Worm (Caenorhabditis elegans) whole organism, mixed stage, embryonic: ENCODE results near the gene mec-10.

ENCODE experiments used
- blmp-1 ChIP-seq: fragments of 150-350 bp; optimal IDR thresholded peaks from 2 replicates; lab custom pipeline; 2014; ENCODE audit warnings: missing biosample characterization, missing genetic modification characterization
- ceh-43 ChIP-seq: fragments of 200-800 bp; sonication (Bioruptor generic); optimal IDR thresholded peaks from 2 replicates; lab custom pipeline; 2018; ENCODE audit warnings: mild to moderate bottlenecking, missing genetic modification characterization, moderate library complexity, missing compliant biosample characterization
- elt-1 ChIP-seq: sonication (generic microtip); optimal IDR thresholded peaks from 2 replicates; lab custom pipeline; 2017; ENCODE audit warnings: missing genetic modification characterization, mild to moderate bottlenecking, missing compliant biosample characterization, antibody characterized with exemption, moderate library complexity, borderline replicate concordance; ENCODE audit not compliant: insufficient read depth
- elt-3 ChIP-seq: fragments of 150-350 bp; optimal IDR thresholded peaks from 2 replicates; lab custom pipeline; 2014; ENCODE audit warnings: missing biosample characterization, missing genetic modification characterization
- nhr-76 ChIP-seq: sonication (generic microtip); optimal IDR thresholded peaks from 2 replicates; lab custom pipeline; 2017; ENCODE audit warnings: missing biosample characterization, missing genetic modification characterization
- pha-4 ChIP-seq: fragments of 150-350 bp; optimal IDR thresholded peaks from 2 replicates; lab custom pipeline; 2018; ENCODE audit warnings: missing biosample characterization, missing genetic modification reagents, missing genetic modification characterization
- snpc-4 ChIP-seq: fragments of 150-350 bp; optimal IDR thresholded peaks from 2 replicates; lab custom pipeline; 2014; ENCODE audit warnings: missing biosample characterization, missing genetic modification characterization

DNA sequence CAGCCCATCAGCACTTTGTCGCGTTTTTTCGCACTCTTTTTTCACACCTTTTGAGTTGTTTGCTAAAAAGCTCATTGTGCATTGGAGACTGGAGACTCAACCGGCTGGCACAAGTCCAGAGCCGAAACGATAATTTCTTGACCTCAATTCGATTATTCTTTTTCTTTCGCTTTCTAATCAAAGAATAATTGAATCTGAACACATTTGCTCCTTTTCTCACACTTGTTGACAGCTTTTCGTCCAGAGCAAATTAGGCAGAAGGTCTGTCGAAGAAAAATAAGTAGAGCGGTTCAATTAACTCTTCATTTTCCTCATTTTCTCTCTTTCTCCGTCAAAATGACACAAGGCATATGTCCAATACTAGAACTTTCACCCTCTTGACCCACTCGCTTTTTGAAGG lies 25.2 kb downstream of the mec-10 start:
- TF ChIP-seq snpc-4 (no peak), elt-1 (tag; lab: Kevin White, UChicago) (no peak), elt-3 (tag; lab: Kevin White, UChicago) (no peak), pha-4 (tag; lab: Kevin White, UChicago) (no peak), blmp-1 (tag; lab: Kevin White, UChicago) (no peak), nhr-76 (tag; lab: Kevin White, UChicago) (no peak), ceh-43 (GFP tag; lab: Kevin White, UChicago) (no peak)
